Fruit fly (Drosophila melanogaster) whole organism, embryonic: ENCODE data around the gene Ptp99A.

Experiments used
- Aef1 ChIP-seq: fragments of 200-800 bp; sonication (Bioruptor generic); IDR thresholded peaks from 3 replicates; pipeline ENCODE4 v1.3.6; 2022; ENCODE audit warnings: missing biosample characterization, missing genetic modification characterization
- Bgb ChIP-seq: fragments of 200-800 bp; sonication (Bioruptor generic); IDR thresholded peaks from 2 replicates; pipeline ENCODE4 v1.3.6; 2022; ENCODE audit warnings: missing biosample characterization, missing genetic modification characterization; ENCODE audit not compliant: partially characterized antibody
- Blimp-1 ChIP-seq: fragments of 200-800 bp; sonication (Bioruptor generic); optimal IDR thresholded peaks from 3 replicates; lab custom pipeline; 2018; ENCODE audit warnings: missing biosample characterization, missing genetic modification characterization, mild to moderate bottlenecking, moderate library complexity, missing genetic modification reagents
- CG10267 ChIP-seq: fragments of 200-800 bp; sonication (Bioruptor generic); optimal IDR thresholded peaks from 2 replicates; lab custom pipeline; 2018; ENCODE audit warnings: missing biosample characterization, mild to moderate bottlenecking, missing genetic modification characterization, moderate library complexity
- CG10274 ChIP-seq: fragments of 200-800 bp; sonication (Bioruptor generic); optimal IDR thresholded peaks from 3 replicates; lab custom pipeline; 2017; ENCODE audit warnings: missing biosample characterization, mild to moderate bottlenecking, missing genetic modification characterization
- CG11695 ChIP-seq: fragments of 200-800 bp; sonication (Bioruptor generic); IDR thresholded peaks from 3 replicates; pipeline ENCODE4 v1.3.6; 2022; ENCODE audit warnings: missing biosample characterization, missing genetic modification characterization
- CG12744 ChIP-seq: fragments of 200-800 bp; sonication (Bioruptor generic); optimal IDR thresholded peaks from 2 replicates; lab custom pipeline; 2016; ENCODE audit warnings: missing biosample characterization, missing genetic modification characterization
- CG12769 ChIP-seq: fragments of 200-800 bp; sonication (Bioruptor generic); optimal IDR thresholded peaks from 2 replicates; lab custom pipeline; 2019; ENCODE audit warnings: missing biosample characterization, mild to moderate bottlenecking, missing genetic modification characterization, moderate library complexity
- CG13287 ChIP-seq: fragments of 200-800 bp; sonication (Bioruptor generic); IDR thresholded peaks from 2 replicates; pipeline ENCODE4 v1.3.6; 2022; ENCODE audit warnings: missing biosample characterization, missing genetic modification characterization; ENCODE audit not compliant: partially characterized antibody
- CG14050 ChIP-seq: fragments of 200-800 bp; sonication (Bioruptor generic); IDR thresholded peaks from 3 replicates; pipeline ENCODE4 v1.3.6; 2022; ENCODE audit warnings: missing biosample characterization, missing genetic modification characterization
- CG15269 ChIP-seq: fragments of 200-800 bp; sonication (Bioruptor generic); optimal IDR thresholded peaks from 2 replicates; lab custom pipeline; 2018; ENCODE audit warnings: missing biosample characterization, mild to moderate bottlenecking, missing genetic modification characterization, moderate library complexity
- CG15601 ChIP-seq: fragments of 200-800 bp; sonication (Bioruptor generic); optimal IDR thresholded peaks from 3 replicates; lab custom pipeline; 2019; ENCODE audit warnings: missing biosample characterization, mild to moderate bottlenecking, missing genetic modification characterization, moderate library complexity
- CG1647 ChIP-seq: fragments of 200-800 bp; sonication (Bioruptor generic); optimal IDR thresholded peaks from 3 replicates; lab custom pipeline; 2016; ENCODE audit warnings: missing biosample characterization, missing genetic modification characterization
- CG18599 ChIP-seq: fragments of 200-800 bp; sonication (Bioruptor generic); optimal IDR thresholded peaks from 3 replicates; lab custom pipeline; 2017; ENCODE audit warnings: missing biosample characterization, missing genetic modification characterization, mild to moderate bottlenecking, moderate library complexity, missing genetic modification reagents
- CG31224 ChIP-seq: fragments of 200-800 bp; sonication (Bioruptor generic); IDR thresholded peaks from 2 replicates; pipeline ENCODE4 v1.3.6; 2022; ENCODE audit warnings: missing biosample characterization, missing genetic modification characterization
- CG4360 ChIP-seq: fragments of 200-800 bp; sonication (Bioruptor generic); IDR thresholded peaks from 2 replicates; pipeline ENCODE4 v1.3.6; 2022; ENCODE audit warnings: missing biosample characterization, missing genetic modification characterization
- CG4404 ChIP-seq: fragments of 200-800 bp; sonication (Bioruptor generic); IDR thresholded peaks from 2 replicates; pipeline ENCODE4 v1.3.6; 2022; ENCODE audit warnings: missing biosample characterization, missing genetic modification characterization
- CG4707 ChIP-seq: fragments of 200-800 bp; sonication (Bioruptor generic); optimal IDR thresholded peaks from 2 replicates; lab custom pipeline; 2018; ENCODE audit warnings: missing biosample characterization, mild to moderate bottlenecking, missing genetic modification characterization, moderate library complexity
- CG5180 ChIP-seq: fragments of 200-800 bp; sonication (Bioruptor generic); optimal IDR thresholded peaks from 3 replicates; lab custom pipeline; 2017; ENCODE audit warnings: missing biosample characterization, missing genetic modification characterization, mild to moderate bottlenecking, moderate library complexity, missing genetic modification reagents
- CG6813 ChIP-seq: fragments of 200-800 bp; sonication (Bioruptor generic); optimal IDR thresholded peaks from 2 replicates; lab custom pipeline; 2017; ENCODE audit warnings: missing biosample characterization, missing genetic modification characterization, mild to moderate bottlenecking, moderate library complexity, missing genetic modification reagents
- CG7271 ChIP-seq: fragments of 200-800 bp; sonication (Bioruptor generic); optimal IDR thresholded peaks from 2 replicates; lab custom pipeline; 2018; ENCODE audit warnings: missing biosample characterization, mild to moderate bottlenecking, missing genetic modification characterization, moderate library complexity
- CrebB ChIP-seq: fragments of 200-800 bp; sonication (Bioruptor generic); optimal IDR thresholded peaks from 3 replicates; lab custom pipeline; 2018; ENCODE audit warnings: missing biosample characterization, mild to moderate bottlenecking, missing genetic modification characterization
- Dll ChIP-seq: fragments of 200-800 bp; sonication (Bioruptor generic); IDR thresholded peaks from 4 replicates; pipeline ENCODE4 v1.3.6; 2022; ENCODE audit warnings: missing biosample characterization, missing genetic modification characterization; ENCODE audit not compliant: partially characterized antibody
- Doc2 ChIP-seq: fragments of 200-800 bp; sonication (Bioruptor generic); IDR thresholded peaks from 2 replicates; pipeline ENCODE4 v1.3.6; 2022; ENCODE audit warnings: missing biosample characterization, missing genetic modification characterization
- Hand ChIP-seq: fragments of 200-800 bp; sonication (Bioruptor generic); optimal IDR thresholded peaks from 2 replicates; lab custom pipeline; 2017; ENCODE audit warnings: mild to moderate bottlenecking, missing biosample characterization, missing genetic modification reagents, missing genetic modification characterization
- Opbp ChIP-seq: fragments of 200-800 bp; sonication (Bioruptor generic); IDR thresholded peaks from 3 replicates; pipeline ENCODE4 v1.3.6; 2022; ENCODE audit warnings: missing biosample characterization, missing genetic modification characterization; ENCODE audit not compliant: partially characterized antibody
- Sox102F ChIP-seq: fragments of 200-800 bp; sonication (Bioruptor generic); optimal IDR thresholded peaks from 2 replicates; lab custom pipeline; 2018; ENCODE audit warnings: missing biosample characterization, mild to moderate bottlenecking, missing genetic modification characterization, moderate library complexity
- Usf ChIP-seq: fragments of 200-800 bp; sonication (Bioruptor generic); optimal IDR thresholded peaks from 2 replicates; lab custom pipeline; 2017; ENCODE audit warnings: missing genotype, missing biosample characterization, missing genetic modification characterization
- YL-1 ChIP-seq: fragments of 200-800 bp; sonication (Bioruptor generic); optimal IDR thresholded peaks from 3 replicates; lab custom pipeline; 2017; ENCODE audit warnings: missing biosample characterization, mild to moderate bottlenecking, missing genetic modification characterization
- ab ChIP-seq: fragments of 200-800 bp; sonication (Bioruptor generic); optimal IDR thresholded peaks from 2 replicates; lab custom pipeline; 2016; ENCODE audit warnings: missing biosample characterization, missing genetic modification characterization
- ac ChIP-seq: fragments of 200-800 bp; sonication (Bioruptor generic); optimal IDR thresholded peaks from 3 replicates; lab custom pipeline; 2017; ENCODE audit warnings: missing biosample characterization, mild to moderate bottlenecking, missing genetic modification characterization
- bcd ChIP-seq: fragments of 200-800 bp; sonication (Bioruptor generic); optimal IDR thresholded peaks from 2 replicates; lab custom pipeline; 2017; ENCODE audit warnings: missing biosample characterization, mild to moderate bottlenecking, missing genetic modification characterization
- disco-r ChIP-seq: fragments of 200-800 bp; sonication (Bioruptor generic); optimal IDR thresholded peaks from 2 replicates; lab custom pipeline; 2016; ENCODE audit warnings: missing biosample characterization, missing genetic modification characterization
- dmrt11E ChIP-seq: fragments of 200-800 bp; sonication (Bioruptor generic); optimal IDR thresholded peaks from 3 replicates; lab custom pipeline; 2018; ENCODE audit warnings: missing biosample characterization, mild to moderate bottlenecking, missing genetic modification characterization, moderate library complexity
- ems ChIP-seq: fragments of 200-800 bp; sonication (Bioruptor generic); optimal IDR thresholded peaks from 3 replicates; lab custom pipeline; 2016; ENCODE audit warnings: missing biosample characterization, missing genetic modification characterization
- fd102C ChIP-seq: fragments of 200-800 bp; sonication (Bioruptor generic); optimal IDR thresholded peaks from 2 replicates; lab custom pipeline; 2018; ENCODE audit warnings: missing biosample characterization, mild to moderate bottlenecking, missing genetic modification characterization, moderate library complexity
- fd3F ChIP-seq: fragments of 200-800 bp; sonication (Bioruptor generic); optimal IDR thresholded peaks from 2 replicates; lab custom pipeline; 2018; ENCODE audit warnings: missing biosample characterization, mild to moderate bottlenecking, missing genetic modification characterization, moderate library complexity
- fru ChIP-seq: fragments of >200 bp; optimal IDR thresholded peaks from 2 replicates; lab custom pipeline; 2017
- fu2 ChIP-seq: fragments of 200-800 bp; sonication (Bioruptor generic); optimal IDR thresholded peaks from 2 replicates; lab custom pipeline; 2016; ENCODE audit warnings: missing biosample characterization, missing genetic modification characterization
- grn ChIP-seq: fragments of 200-800 bp; sonication (Bioruptor generic); optimal IDR thresholded peaks from 3 replicates; lab custom pipeline; 2017; ENCODE audit warnings: missing biosample characterization, missing genetic modification characterization
- hkb ChIP-seq, 2 experiments: fragments of 200-800 bp in 1 of 2; fragments of >200 bp in 1 of 2; sonication (Bioruptor generic) in 1 of 2; IDR thresholded peaks in 1 of 2; optimal IDR thresholded peaks in 1 of 2; 2 replicates each; pipeline versions ENCODE4 v1.3.6 to Lab custom; 2017 to 2022; ENCODE audit warnings: missing biosample characterization in 1 of 2, missing genetic modification characterization in 1 of 2
- hth ChIP-seq: fragments of >200 bp; optimal IDR thresholded peaks from 2 replicates; lab custom pipeline; 2017; ENCODE audit warnings: inconsistent platforms
- mld ChIP-seq: fragments of 200-800 bp; sonication (Bioruptor generic); IDR thresholded peaks from 3 replicates; pipeline ENCODE4 v1.3.6; 2022; ENCODE audit warnings: missing biosample characterization, missing genetic modification characterization; ENCODE audit not compliant: partially characterized antibody
- ranshi ChIP-seq: fragments of 200-800 bp; sonication (Bioruptor generic); IDR thresholded peaks from 2 replicates; pipeline ENCODE4 v1.3.6; 2022; ENCODE audit warnings: missing biosample characterization, missing genetic modification characterization
- row ChIP-seq: fragments of 200-800 bp; sonication (Bioruptor generic); IDR thresholded peaks from 3 replicates; pipeline ENCODE4 v1.3.6; 2022; ENCODE audit warnings: missing biosample characterization, missing genetic modification characterization
- so ChIP-seq: fragments of 200-800 bp; sonication (Bioruptor generic); IDR thresholded peaks from 3 replicates; pipeline ENCODE4 v1.3.6; 2022; ENCODE audit warnings: missing biosample characterization, missing genetic modification characterization
- trem ChIP-seq: fragments of 200-800 bp; optimal IDR thresholded peaks from 3 replicates; lab custom pipeline; 2019; ENCODE audit warnings: missing biosample characterization, mild to moderate bottlenecking, missing genetic modification characterization, moderate library complexity
- ttk ChIP-seq: fragments of 200-800 bp; sonication (Bioruptor generic); IDR thresholded peaks from 2 replicates; pipeline ENCODE4 v2.1.2; 2022; ENCODE audit warnings: missing biosample characterization, missing genetic modification characterization
- unc-4 ChIP-seq: fragments of 200-800 bp; sonication (Bioruptor generic); IDR thresholded peaks from 2 replicates; pipeline ENCODE4 v1.3.6; 2022; ENCODE audit warnings: missing biosample characterization, missing genetic modification characterization; ENCODE audit not compliant: partially characterized antibody

The Ptp99A gene

DNA sequence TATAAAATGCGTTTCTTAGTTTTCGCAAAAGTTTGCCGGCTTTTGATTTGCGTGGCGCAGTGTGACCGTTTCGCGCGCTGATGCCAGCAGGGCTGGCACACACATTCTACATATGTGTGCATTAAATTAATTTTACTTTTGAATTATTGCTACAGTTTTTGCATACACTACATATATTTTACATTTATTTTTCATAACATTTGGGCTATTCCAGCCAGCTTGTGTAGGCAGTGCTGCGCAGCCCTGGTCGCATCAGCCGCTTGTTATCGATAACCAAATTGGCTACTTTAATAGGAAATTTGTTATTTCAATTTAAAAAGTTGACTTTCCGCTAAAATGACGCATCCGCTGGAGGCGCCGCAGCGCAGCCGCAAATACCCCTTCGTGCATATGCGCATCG, 111.8 kb downstream of the Ptp99A start, which contains the start of the genes CG2321 and CG2006 (continued):
- TF ChIP-seq trem (tag; lab: Kevin White, UChicago), result peak; percentile 67
- TF ChIP-seq CG15269 (tag; lab: Kevin White, UChicago), result no peak
- peak; percentile 94 for TF ChIP-seq YL-1 (GFP tag; lab: Kevin White, UChicago)
- TF ChIP-seq row (GFP tag; lab: Robert Waterston, UW), result peak; percentile 77
- no peak for TF ChIP-seq fd102C
- TF ChIP-seq fru, result no peak
- peak; percentile 41 for TF ChIP-seq CG18599 (GFP tag; lab: Kevin White, UChicago)
- TF ChIP-seq CG1647, result peak; percentile 29
- no peak for TF ChIP-seq CG4404 (GFP tag; lab: Robert Waterston, UW)
- TF ChIP-seq CG4707 (GFP tag; lab: Kevin White, UChicago), result no peak
- TF ChIP-seq dmrt11E (tag; lab: Kevin White, UChicago), result peak; percentile 53
- TF ChIP-seq CG15601 (tag; lab: Kevin White, UChicago), result peak; percentile 26
- no peak for TF ChIP-seq CG10274 (GFP tag; lab: Kevin White, UChicago)
- peak; percentile 32 for TF ChIP-seq CG7271
- 0 out of 2 replicates have a peak, but pooled peaks have one; percentile 5 for TF ChIP-seq CG31224 (GFP tag; lab: Robert Waterston, UW)
- peak; percentile 64; the same call in 3 of the 4 replicates for TF ChIP-seq Dll
- TF ChIP-seq Doc2 (GFP tag; lab: Robert Waterston, UW), result no peak
- TF ChIP-seq CG12769 (tag; lab: Kevin White, UChicago), result no peak
- TF ChIP-seq CG11695 (GFP tag; lab: Robert Waterston, UW), result 0 out of 3 replicates have a peak, but pooled peaks have one; percentile 23
- TF ChIP-seq unc-4 (GFP tag; lab: Robert Waterston, UW), result peak; percentile 66
- no peak for TF ChIP-seq Usf (GFP tag; lab: Kevin White, UChicago)
- no peak for TF ChIP-seq grn (GFP tag; lab: Kevin White, UChicago)
- no peak for TF ChIP-seq ac (GFP tag; lab: Kevin White, UChicago)
- TF ChIP-seq CG12744 (GFP tag; lab: Kevin White, UChicago), result peak; percentile 37
- TF ChIP-seq Hand (GFP tag; lab: Kevin White, UChicago), result no peak
- TF ChIP-seq Sox102F (GFP tag; lab: Kevin White, UChicago), result no peak
- TF ChIP-seq hkb (optimal IDR thresholded peaks at IDR 0.05; lab: Kevin White, UChicago), result no peak
- peak; percentile 53; the same call in 1 of the 2 replicates for TF ChIP-seq hkb (GFP tag; IDR thresholded peaks at IDR 0.05; lab: Robert Waterston, UW)
- TF ChIP-seq so (GFP tag; lab: Robert Waterston, UW), result 0 out of 3 replicates have a peak, but pooled peaks have one; percentile 22
- no peak for TF ChIP-seq hth
- peak; percentile 39; the same call in 1 of the 2 replicates for TF ChIP-seq ranshi (GFP tag; lab: Robert Waterston, UW)
- peak; percentile 3 for TF ChIP-seq fd3F
- TF ChIP-seq disco-r (GFP tag; lab: Kevin White, UChicago), result no peak
- TF ChIP-seq CG6813 (GFP tag; lab: Kevin White, UChicago), result no peak
- peak; percentile 82 for TF ChIP-seq Bgb (GFP tag; lab: Robert Waterston, UW)
- TF ChIP-seq CG14050 (GFP tag; lab: Robert Waterston, UW), result peak; percentile 40; the same call in 2 of the 3 replicates
- peak; percentile 75 for TF ChIP-seq Opbp
- no peak for TF ChIP-seq ttk (GFP tag; lab: Robert Waterston, UW)
- peak; percentile 49; the same call in 1 of the 3 replicates for TF ChIP-seq Aef1
- TF ChIP-seq CG5180 (GFP tag; lab: Kevin White, UChicago), result no peak
- peak; percentile 11 for TF ChIP-seq fu2 (GFP tag; lab: Kevin White, UChicago)
- no peak for TF ChIP-seq ab (GFP tag; lab: Kevin White, UChicago)
- TF ChIP-seq CG13287 (GFP tag; lab: Robert Waterston, UW), result peak; percentile 83
- TF ChIP-seq ems, result peak; percentile 41
- TF ChIP-seq CG10267 (tag; lab: Kevin White, UChicago), result peak; percentile 64
- no peak for TF ChIP-seq CrebB (tag; lab: Kevin White, UChicago)
- TF ChIP-seq CG4360 (GFP tag; lab: Robert Waterston, UW), result no peak
- no peak for TF ChIP-seq mld
- peak; percentile 42 for TF ChIP-seq bcd
- no peak for TF ChIP-seq Blimp-1
